Worm (Caenorhabditis elegans) whole organism, young adult: ENCODE data around the gene C37C3.10.

Source experiments
- F22D6.2 ChIP-seq: sonication (generic microtip); optimal IDR thresholded peaks from 2 replicates; lab custom pipeline; 2016; ENCODE audit warnings: mild to moderate bottlenecking, missing genetic modification characterization, missing compliant biosample characterization
- F23B12.7 ChIP-seq: sonication (generic microtip); optimal IDR thresholded peaks from 2 replicates; lab custom pipeline; 2017; ENCODE audit warnings: missing genetic modification characterization, mild to moderate bottlenecking, missing compliant biosample characterization, antibody characterized with exemption, moderate library complexity; ENCODE audit not compliant: insufficient read depth
- F52B5.7 ChIP-seq: sonication (generic microtip); optimal IDR thresholded peaks from 2 replicates; lab custom pipeline; 2016; ENCODE audit warnings: mild to moderate bottlenecking, missing genetic modification characterization, missing compliant biosample characterization
- T07F8.4 ChIP-seq: sonication (generic microtip); optimal IDR thresholded peaks from 2 replicates; lab custom pipeline; 2016; ENCODE audit warnings: mild to moderate bottlenecking, missing genetic modification characterization, moderate library complexity, missing compliant biosample characterization
- T26A5.8 ChIP-seq: sonication (generic microtip); optimal IDR thresholded peaks from 2 replicates; lab custom pipeline; 2016; ENCODE audit warnings: missing genetic modification characterization, missing compliant biosample characterization
- Y53G8AR.9 ChIP-seq: fragments of 200-800 bp; sonication (Bioruptor generic); conservative IDR thresholded peaks from 2 replicates; pipeline ENCODE4 v1.3.6; 2022; ENCODE audit warnings: missing genetic modification reagents, missing genetic modification characterization, missing compliant biosample characterization
- Y56A3A.18 ChIP-seq: fragments of 200-800 bp; sonication (Bioruptor generic); IDR thresholded peaks from 2 replicates; pipeline ENCODE4 v1.3.6; 2022; ENCODE audit warnings: missing genetic modification reagents, missing genetic modification characterization, missing compliant biosample characterization
- Y79H2A.3 ChIP-seq: fragments of 200-800 bp; sonication (Bioruptor generic); conservative IDR thresholded peaks from 2 replicates; pipeline ENCODE4 v1.3.6; 2022; ENCODE audit warnings: missing genetic modification reagents, missing genetic modification characterization, missing compliant biosample characterization
- Y95B8A.8 ChIP-seq: fragments of 200-800 bp; sonication (Bioruptor generic); IDR thresholded peaks from 2 replicates; pipeline ENCODE4 v1.3.6; 2022; ENCODE audit warnings: missing genetic modification reagents, missing genetic modification characterization, missing compliant biosample characterization
- akir-1 ChIP-seq: fragments of 200-800 bp; sonication (Bioruptor generic); optimal IDR thresholded peaks from 2 replicates; lab custom pipeline; 2018; ENCODE audit warnings: mild to moderate bottlenecking, missing genetic modification characterization, moderate library complexity, missing compliant biosample characterization
- atf-7 ChIP-seq: sonication (generic microtip); optimal IDR thresholded peaks from 2 replicates; lab custom pipeline; 2017; ENCODE audit warnings: mild to moderate bottlenecking, missing genetic modification characterization, missing compliant biosample characterization
- athp-1 ChIP-seq: sonication (generic microtip); optimal IDR thresholded peaks from 2 replicates; lab custom pipeline; 2017; ENCODE audit warnings: mild to moderate bottlenecking, missing genetic modification characterization, missing compliant biosample characterization
- attf-3 ChIP-seq: fragments of 200-800 bp; sonication (Bioruptor generic); conservative IDR thresholded peaks from 2 replicates; pipeline ENCODE4 v1.3.6; 2022; ENCODE audit warnings: missing genetic modification reagents, missing genetic modification characterization, missing compliant biosample characterization
- bed-1 ChIP-seq: fragments of 200-800 bp; sonication (Bioruptor generic); IDR thresholded peaks from 2 replicates; pipeline ENCODE4 v1.3.6; 2022; ENCODE audit warnings: missing genetic modification reagents, missing genetic modification characterization, missing compliant biosample characterization
- bed-2 ChIP-seq: fragments of 200-800 bp; sonication (Bioruptor generic); IDR thresholded peaks from 2 replicates; pipeline ENCODE4 v1.3.6; 2022; ENCODE audit warnings: missing genetic modification reagents, missing genetic modification characterization, missing compliant biosample characterization
- cebp-1 ChIP-seq, 2 experiments: fragments of 200-800 bp in 1 of 2; sonication (Bioruptor generic) in 1 of 2; sonication (generic microtip) in 1 of 2; IDR thresholded peaks in 1 of 2; optimal IDR thresholded peaks in 1 of 2; 2 replicates each; pipeline versions ENCODE4 v1.3.6 to Lab custom; 2017 to 2022; ENCODE audit warnings: missing compliant biosample characterization in 2 of 2, missing genetic modification characterization in 2 of 2, mild to moderate bottlenecking in 1 of 2, missing genetic modification reagents in 1 of 2, moderate library complexity in 1 of 2
- ceh-100 ChIP-seq: fragments of 200-800 bp; sonication (Bioruptor generic); IDR thresholded peaks from 2 replicates; pipeline ENCODE4 v1.3.6; 2022; ENCODE audit warnings: missing genetic modification reagents, missing genetic modification characterization, missing compliant biosample characterization
- ceh-79 ChIP-seq: sonication (generic microtip); optimal IDR thresholded peaks from 2 replicates; lab custom pipeline; 2017; ENCODE audit warnings: mild to moderate bottlenecking, missing genetic modification characterization, missing compliant biosample characterization
- ceh-91 ChIP-seq: fragments of 200-800 bp; sonication (Bioruptor generic); IDR thresholded peaks from 2 replicates; pipeline ENCODE4 v1.3.6; 2022; ENCODE audit warnings: missing genetic modification reagents, missing genetic modification characterization, missing compliant biosample characterization
- dox-1 ChIP-seq: fragments of 200-800 bp; sonication (Bioruptor generic); IDR thresholded peaks from 2 replicates; pipeline ENCODE4 v1.3.6; 2022; ENCODE audit warnings: missing genetic modification reagents, missing genetic modification characterization, missing compliant biosample characterization
- egl-44 ChIP-seq: fragments of 200-800 bp; sonication (Bioruptor generic); IDR thresholded peaks from 2 replicates; pipeline ENCODE4 v1.3.6; 2022; ENCODE audit warnings: missing genetic modification reagents, missing genetic modification characterization, missing compliant biosample characterization
- ekl-4 ChIP-seq: fragments of 200-800 bp; sonication (Bioruptor generic); IDR thresholded peaks from 2 replicates; pipeline ENCODE4 v1.3.6; 2022; ENCODE audit warnings: missing genetic modification reagents, missing genetic modification characterization, missing compliant biosample characterization
- fkh-3 ChIP-seq: sonication (generic microtip); optimal IDR thresholded peaks from 2 replicates; lab custom pipeline; 2016; ENCODE audit warnings: mild to moderate bottlenecking, missing genetic modification characterization, missing compliant biosample characterization
- hlh-26 ChIP-seq: fragments of 200-800 bp; sonication (Bioruptor generic); conservative IDR thresholded peaks from 2 replicates; pipeline ENCODE4 v1.3.6; 2022; ENCODE audit warnings: missing genetic modification reagents, missing genetic modification characterization, missing compliant biosample characterization
- hmg-20 ChIP-seq: fragments of 200-800 bp; sonication (Bioruptor generic); IDR thresholded peaks from 2 replicates; pipeline ENCODE4 v1.3.6; 2022; ENCODE audit warnings: missing genetic modification reagents, missing genetic modification characterization, missing compliant biosample characterization
- hrde-1 ChIP-seq: sonication (generic microtip); optimal IDR thresholded peaks from 2 replicates; lab custom pipeline; 2016; ENCODE audit warnings: missing genetic modification characterization, mild to moderate bottlenecking, missing compliant biosample characterization, moderate library complexity, missing genotype, missing genetic modification reagents, borderline replicate concordance
- let-607 ChIP-seq, 2 experiments: fragments of 200-800 bp in 1 of 2; sonication (Bioruptor generic) in 1 of 2; sonication (generic microtip) in 1 of 2; optimal IDR thresholded peaks; 2 replicates each; lab custom pipeline; 2016 to 2018; ENCODE audit warnings: mild to moderate bottlenecking in 2 of 2, missing compliant biosample characterization in 2 of 2, missing genetic modification characterization in 2 of 2, moderate library complexity in 2 of 2, missing genotype in 1 of 2
- lin-40 ChIP-seq: sonication (generic microtip); optimal IDR thresholded peaks from 2 replicates; lab custom pipeline; 2016; ENCODE audit warnings: missing genetic modification characterization, mild to moderate bottlenecking, missing compliant biosample characterization, missing genotype, missing genetic modification reagents
- lir-1 ChIP-seq: fragments of 200-800 bp; sonication (Bioruptor generic); conservative IDR thresholded peaks from 2 replicates; pipeline ENCODE4 v1.3.6; 2022; ENCODE audit warnings: missing genetic modification reagents, missing genetic modification characterization, missing compliant biosample characterization
- lsl-1 ChIP-seq: fragments of 200-800 bp; sonication (Bioruptor generic); optimal IDR thresholded peaks from 2 replicates; lab custom pipeline; 2018; ENCODE audit warnings: mild to moderate bottlenecking, missing genetic modification characterization, moderate library complexity, missing compliant biosample characterization
- madf-3 ChIP-seq: fragments of 200-800 bp; sonication (Bioruptor generic); IDR thresholded peaks from 2 replicates; pipeline ENCODE4 v1.3.6; 2022; ENCODE audit warnings: missing genetic modification reagents, missing genetic modification characterization, missing compliant biosample characterization
- mcd-1 ChIP-seq: fragments of 200-800 bp; sonication (Bioruptor generic); IDR thresholded peaks from 2 replicates; pipeline ENCODE4 v1.3.6; 2022; ENCODE audit warnings: missing genetic modification reagents, missing genetic modification characterization, missing compliant biosample characterization
- nfya-1 ChIP-seq: sonication (generic microtip); optimal IDR thresholded peaks from 2 replicates; lab custom pipeline; 2017; ENCODE audit warnings: antibody characterized with exemption, missing compliant biosample characterization, missing genetic modification characterization, borderline replicate concordance; ENCODE audit not compliant: insufficient read depth
- nfya-2 ChIP-seq: fragments of 200-800 bp; sonication (Bioruptor generic); IDR thresholded peaks from 2 replicates; pipeline ENCODE4 v1.3.6; 2022; ENCODE audit warnings: missing genetic modification reagents, missing genetic modification characterization, missing compliant biosample characterization
- pha-4 ChIP-seq: fragments of 150-350 bp; sonication (generic microtip); optimal IDR thresholded peaks from 2 replicates; lab custom pipeline; 2014; ENCODE audit warnings: missing biosample characterization, missing genetic modification reagents, missing genetic modification characterization
- repo-1 ChIP-seq: sonication (generic microtip); optimal IDR thresholded peaks from 2 replicates; lab custom pipeline; 2017; ENCODE audit warnings: mild to moderate bottlenecking, missing genetic modification characterization, missing compliant biosample characterization
- somi-1 ChIP-seq: fragments of 200-800 bp; sonication (Bioruptor generic); optimal IDR thresholded peaks from 2 replicates; lab custom pipeline; 2018; ENCODE audit warnings: mild to moderate bottlenecking, missing genetic modification characterization, missing compliant biosample characterization
- tbx-9 ChIP-seq: sonication (generic microtip); optimal IDR thresholded peaks from 2 replicates; lab custom pipeline; 2016; ENCODE audit warnings: borderline replicate concordance, missing genetic modification characterization, inconsistent platforms, missing compliant biosample characterization
- tlf-1 ChIP-seq: fragments of 200-800 bp; sonication (Bioruptor generic); optimal IDR thresholded peaks from 2 replicates; lab custom pipeline; 2018; ENCODE audit warnings: mild to moderate bottlenecking, missing genetic modification characterization, missing compliant biosample characterization
- unc-130 ChIP-seq: sonication (generic microtip); optimal IDR thresholded peaks from 2 replicates; lab custom pipeline; 2016; ENCODE audit warnings: missing genetic modification reagents, missing genetic modification characterization, missing compliant biosample characterization

The C37C3.10 gene

ce11 chrV:7863020-7863523 lies at the start of gene C37C3.10:
Gene C37C3.10, minus strand, starts transcription at chrV:7863070.
- TF ChIP-seq ceh-79 (tag; lab: Kevin White, UChicago) (no peak), fkh-3 (tag; lab: Kevin White, UChicago) (no peak), T07F8.4 (tag; lab: Kevin White, UChicago) (no peak), somi-1 (GFP tag; lab: Kevin White, UChicago) (no peak), egl-44 (GFP tag; lab: Robert Waterston, UW) (no peak), madf-3 (GFP tag; lab: Robert Waterston, UW) (no peak), bed-2 (no peak), tlf-1 (GFP tag; lab: Kevin White, UChicago) (no peak), nfya-1 (tag; lab: Kevin White, UChicago) (no peak), T26A5.8 (tag; lab: Kevin White, UChicago) (no peak), lir-1 (GFP tag; lab: Robert Waterston, UW) (no peak), dox-1 (GFP tag; lab: Robert Waterston, UW) (no peak), lsl-1 (GFP tag; lab: Kevin White, UChicago) (no peak), hmg-20 (no peak)

- no peak for TF ChIP-seq athp-1 (tag; lab: Kevin White, UChicago)
- no peak for TF ChIP-seq madf-3 (GFP tag; lab: Robert Waterston, UW)
- TF ChIP-seq tbx-9 (tag; lab: Kevin White, UChicago): no peak
- TF ChIP-seq Y53G8AR.9: no peak
- TF ChIP-seq pha-4 (tag; lab: Kevin White, UChicago): no peak
- TF ChIP-seq repo-1 (tag; lab: Kevin White, UChicago): no peak
- no peak for TF ChIP-seq cebp-1 (GFP tag; IDR thresholded peaks at IDR 0.05; lab: Robert Waterston, UW)
- TF ChIP-seq cebp-1 (tag; optimal IDR thresholded peaks at IDR 0.05; lab: Kevin White, UChicago): no peak
- no peak for TF ChIP-seq lin-40 (tag; lab: Kevin White, UChicago)
- no peak for TF ChIP-seq let-607 (tag; optimal IDR thresholded peaks at IDR 0.05; lab: Kevin White, UChicago)
- no peak for TF ChIP-seq dox-1 (GFP tag; lab: Robert Waterston, UW)
- TF ChIP-seq ceh-100: no peak
- TF ChIP-seq Y95B8A.8: no peak
- TF ChIP-seq akir-1 (GFP tag; lab: Kevin White, UChicago): no peak
- TF ChIP-seq hlh-26 (GFP tag; lab: Robert Waterston, UW): no peak
- no peak for TF ChIP-seq mcd-1 (GFP tag; lab: Robert Waterston, UW)
- no peak for TF ChIP-seq F52B5.7
- TF ChIP-seq ekl-4 (GFP tag; lab: Robert Waterston, UW): no peak
- TF ChIP-seq hrde-1 (tag; lab: Kevin White, UChicago): no peak
- no peak for TF ChIP-seq somi-1 (GFP tag; lab: Kevin White, UChicago)
These were observed 45.6 kb upstream of the C37C3.10 start for ce11 chrV:7908431-7908830.

- TF ChIP-seq unc-130 (GFP tag; lab: Kevin White, UChicago): no peak
- no peak for TF ChIP-seq Y79H2A.3 (GFP tag; lab: Robert Waterston, UW)
- no peak for TF ChIP-seq Y56A3A.18
- TF ChIP-seq F22D6.2 (tag; lab: Kevin White, UChicago): no peak
- no peak for TF ChIP-seq bed-1 (GFP tag; lab: Robert Waterston, UW)
- no peak for TF ChIP-seq tlf-1 (GFP tag; lab: Kevin White, UChicago)
- no peak for TF ChIP-seq bed-2
- no peak for TF ChIP-seq ceh-91 (GFP tag; lab: Robert Waterston, UW)
- no peak for TF ChIP-seq F23B12.7 (tag; lab: Kevin White, UChicago)
- no peak for TF ChIP-seq atf-7 (tag; lab: Kevin White, UChicago)
- TF ChIP-seq attf-3: no peak
- TF ChIP-seq nfya-2 (GFP tag; lab: Robert Waterston, UW): no peak
These were observed 41.5 kb upstream of the C37C3.10 start for ce11 chrV:7904389-7904788.
